Worm (Caenorhabditis elegans): ENCODE data around the gene Y97E10AL.1.

The Y97E10AL.1 gene

ce11 chrV:8013901-8014388 lies 28.0 kb downstream of the Y97E10AL.1 start, which contains the start of gene Y97E10AR.6:
Y97E10AR.6 (minus strand) TSS chrV:8013951.
- no peak for TF ChIP-seq sma-3 (GFP tag; optimal IDR thresholded peaks at IDR 0.05)
- TF ChIP-seq ztf-11 (tag; optimal IDR thresholded peaks at IDR 0.05) = no peak
- no peak for TF ChIP-seq zag-1 (tag; optimal IDR thresholded peaks at IDR 0.05)
- no peak for TF ChIP-seq ama-1 (optimal IDR thresholded peaks at IDR 0.05)
- TF ChIP-seq lin-11 (tag; optimal IDR thresholded peaks at IDR 0.05) = no peak
- no peak for TF ChIP-seq snpc-4 (tag; optimal IDR thresholded peaks at IDR 0.05)
- no peak for TF ChIP-seq nhr-11 (tag; optimal IDR thresholded peaks at IDR 0.05)
- no peak for TF ChIP-seq lin-13 (GFP tag; optimal IDR thresholded peaks at IDR 0.05)
- TF ChIP-seq ZK546.5 (tag; optimal IDR thresholded peaks at IDR 0.05) = no peak
- TF ChIP-seq nhr-129 (tag; optimal IDR thresholded peaks at IDR 0.05) = peak; percentile 74
- TF ChIP-seq nhr-21 (tag; optimal IDR thresholded peaks at IDR 0.05) = no peak
- no peak for TF ChIP-seq gmeb-1 (tag; optimal IDR thresholded peaks at IDR 0.05)
- no peak for TF ChIP-seq unc-39 (tag; optimal IDR thresholded peaks at IDR 0.05)
- peak in 1 of 2 experiments; percentile 44 for TF ChIP-seq lsy-2 (tag; optimal IDR thresholded peaks at IDR 0.05)
- no peak for TF ChIP-seq sem-4 (tag; optimal IDR thresholded peaks at IDR 0.05)
- no peak for TF ChIP-seq ztf-1 (GFP tag; conservative IDR thresholded peaks at IDR 0.05)
- no peak for TF ChIP-seq R02D3.7 (tag; optimal IDR thresholded peaks at IDR 0.05)
- TF ChIP-seq C34F6.9 (tag; optimal IDR thresholded peaks at IDR 0.05) = peak; percentile 78
- TF ChIP-seq nhr-6 (tag; optimal IDR thresholded peaks at IDR 0.05) = no peak
- TF ChIP-seq mab-5 (tag; optimal IDR thresholded peaks at IDR 0.05) = no peak
- no peak for TF ChIP-seq mdl-1 (tag; optimal IDR thresholded peaks at IDR 0.05)
- no peak for TF ChIP-seq ceh-16 (tag; optimal IDR thresholded peaks at IDR 0.05)
- no peak for TF ChIP-seq skn-1 (tag; optimal IDR thresholded peaks at IDR 0.05)
- TF ChIP-seq nhr-77 (tag; optimal IDR thresholded peaks at IDR 0.05) = no peak
- TF ChIP-seq Y55F3AM.14 (GFP tag; optimal IDR thresholded peaks at IDR 0.05) = no peak
- TF ChIP-seq aly-2 (tag; optimal IDR thresholded peaks at IDR 0.05) = no peak
- TF ChIP-seq ztf-4 (tag; optimal IDR thresholded peaks at IDR 0.05) = no peak
- TF ChIP-seq alr-1 (tag; optimal IDR thresholded peaks at IDR 0.05) = no peak
- TF ChIP-seq fos-1 (tag; optimal IDR thresholded peaks at IDR 0.05) = peak; percentile 19
- no peak for TF ChIP-seq blmp-1 (tag; optimal IDR thresholded peaks at IDR 0.05; ENCODE audit: insufficient read depth)
- TF ChIP-seq unc-55 (GFP tag; optimal IDR thresholded peaks at IDR 0.05) = peak; percentile 70
- TF ChIP-seq nhr-12 (tag; optimal IDR thresholded peaks at IDR 0.05) = no peak
- TF ChIP-seq nhr-237 (tag; optimal IDR thresholded peaks at IDR 0.05) = no peak
- no peak for TF ChIP-seq egl-27 (tag; optimal IDR thresholded peaks at IDR 0.05)

DNA sequence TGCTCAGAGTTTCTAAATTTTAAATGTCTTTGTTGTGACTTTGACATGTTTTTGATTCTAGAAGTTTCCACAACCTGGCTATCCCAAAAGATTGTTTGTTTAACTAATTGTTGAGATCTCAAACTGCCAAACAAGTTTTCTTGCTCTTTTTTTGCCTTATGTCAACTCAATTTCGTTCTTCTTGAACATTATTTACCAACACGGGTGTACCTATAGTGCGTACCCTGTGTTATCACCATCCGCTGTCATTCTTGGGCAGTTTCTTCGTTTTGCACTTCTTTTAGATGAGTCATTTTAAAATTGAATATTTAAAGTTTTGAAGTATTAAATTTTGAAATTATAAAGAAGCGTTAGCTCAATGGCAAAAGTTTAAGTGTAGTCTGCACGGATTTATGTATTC lies 31.0 kb downstream of the Y97E10AL.1 start, which contains the start of gene sptl-2:
Gene sptl-2, plus strand, starts transcription at position 280 of the 400 bp plus-strand sequence.
- TF ChIP-seq sma-9 (GFP tag; optimal IDR thresholded peaks at IDR 0.05) (peak; percentile 16), sma-9 (tag; optimal IDR thresholded peaks at IDR 0.05) (no peak), fos-1 (tag; optimal IDR thresholded peaks at IDR 0.05) (peak; percentile 79), unc-62 (GFP tag; optimal IDR thresholded peaks at IDR 0.05) (no peak)

DNA sequence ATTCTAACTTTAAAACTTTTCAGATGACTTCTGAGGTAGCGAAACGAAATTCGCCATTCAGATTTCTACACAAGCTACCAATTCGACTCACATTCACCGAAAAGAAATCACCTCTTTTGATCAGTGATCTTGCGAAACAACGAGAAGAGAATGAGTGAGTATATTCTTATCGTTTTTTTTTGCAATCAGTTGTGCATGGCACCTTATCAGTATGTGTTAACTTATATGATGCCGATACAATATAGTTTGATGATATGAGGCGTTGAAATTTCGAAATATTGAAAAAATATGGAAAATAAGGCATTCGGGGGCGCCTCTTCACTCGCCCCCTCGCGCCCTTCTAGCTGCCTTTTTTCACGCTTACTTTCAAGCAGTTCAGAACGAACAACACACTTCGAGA lies 32.0 kb downstream of the Y97E10AL.1 start:
- TF ChIP-seq fos-1 (tag; optimal IDR thresholded peaks at IDR 0.05) = peak; percentile 97
- TF ChIP-seq nhr-25 (tag; optimal IDR thresholded peaks at IDR 0.05) = no peak
- TF ChIP-seq sma-9 (GFP tag; optimal IDR thresholded peaks at IDR 0.05) = peak; percentile 49
- TF ChIP-seq sma-9 (tag; optimal IDR thresholded peaks at IDR 0.05) = no peak
- no peak for TF ChIP-seq lin-11 (tag; optimal IDR thresholded peaks at IDR 0.05)
- TF ChIP-seq ceh-82 (tag; optimal IDR thresholded peaks at IDR 0.05) = no peak
- TF ChIP-seq ztf-11 (tag; optimal IDR thresholded peaks at IDR 0.05) = no peak
- no peak for TF ChIP-seq ZK546.5 (tag; optimal IDR thresholded peaks at IDR 0.05)
- TF ChIP-seq elt-3 (tag; optimal IDR thresholded peaks at IDR 0.05) = no peak
- TF ChIP-seq lin-39 (tag; optimal IDR thresholded peaks at IDR 0.05) = no peak
- peak; percentile 11 for TF ChIP-seq gmeb-1 (tag; optimal IDR thresholded peaks at IDR 0.05)

All from whole organism, L2 larva.